Fruit fly (Drosophila melanogaster): ENCODE results near the gene Sec61gamma.

Gene Sec61gamma

dm6 chrX:19683040-19683875 is 40.1 kb downstream of the Sec61gamma start, which contains the start of the genes dome and Ubqn (continued):
- TF ChIP-seq CG11504 (tag; optimal IDR thresholded peaks at IDR 0.05) (no peak), Hand (GFP tag; optimal IDR thresholded peaks at IDR 0.05) (peak; percentile 30), CG17912 (GFP tag; optimal IDR thresholded peaks at IDR 0.05) (no peak), CG7786 (GFP tag; optimal IDR thresholded peaks at IDR 0.05) (no peak), bbx (GFP tag; IDR thresholded peaks at IDR 0.05; ENCODE audit: partially characterized antibody) (peak; percentile 82), CG12155 (GFP tag; optimal IDR thresholded peaks at IDR 0.05) (peak; percentile 78), mld (GFP tag; IDR thresholded peaks at IDR 0.05; ENCODE audit: partially characterized antibody) (peak; percentile 68; the same call in 2 of the 3 replicates), CG1832 (GFP tag; optimal IDR thresholded peaks at IDR 0.05) (peak; percentile 92), CG13894 (tag; optimal IDR thresholded peaks at IDR 0.05) (peak; percentile 33), slou (GFP tag; optimal IDR thresholded peaks at IDR 0.05) (no peak), CG4424 (GFP tag; optimal IDR thresholded peaks at IDR 0.05) (peak; percentile 24), tna (GFP tag; IDR thresholded peaks at IDR 0.05; ENCODE audit: partially characterized antibody) (peak; percentile 88; the same call in 1 of the 2 replicates), Camta (GFP tag; optimal IDR thresholded peaks at IDR 0.05) (peak; percentile 4), CG32532 (GFP tag; IDR thresholded peaks at IDR 0.05) (peak; percentile 60; the same call in 1 of the 2 replicates), CG10654 (GFP tag; optimal IDR thresholded peaks at IDR 0.05) (no peak), amos (GFP tag; IDR thresholded peaks at IDR 0.05; ENCODE audit: partially characterized antibody) (peak; percentile 86), ara (GFP tag; IDR thresholded peaks at IDR 0.05) (no peak), CG18262 (tag; optimal IDR thresholded peaks at IDR 0.05) (peak; percentile 14), PHDP (tag; optimal IDR thresholded peaks at IDR 0.05) (no peak), CG10565 (GFP tag; optimal IDR thresholded peaks at IDR 0.05) (no peak), CG5953 (GFP tag; IDR thresholded peaks at IDR 0.05) (no peak), scrt (GFP tag; optimal IDR thresholded peaks at IDR 0.05) (peak; percentile 18), knrl (GFP tag; IDR thresholded peaks at IDR 0.05; ENCODE audit: partially characterized antibody) (peak; percentile 93), CG2120 (GFP tag; optimal IDR thresholded peaks at IDR 0.05) (peak; percentile 39), pfk (GFP tag; optimal IDR thresholded peaks at IDR 0.05) (no peak), pum (GFP tag; optimal IDR thresholded peaks at IDR 0.05) (no peak), btn (GFP tag; optimal IDR thresholded peaks at IDR 0.05) (no peak), dpn (GFP tag; optimal IDR thresholded peaks at IDR 0.05) (peak in 1 of 2 experiments; percentile 30), CG14710 (tag; optimal IDR thresholded peaks at IDR 0.05) (peak; percentile 76), CG2116 (GFP tag; optimal IDR thresholded peaks at IDR 0.05) (peak; percentile 93), Abd-B (GFP tag; optimal IDR thresholded peaks at IDR 0.05) (no peak), Med (GFP tag) (peak; percentile 77), ap (GFP tag; IDR thresholded peaks at IDR 0.05) (no peak), exex (tag; optimal IDR thresholded peaks at IDR 0.05) (no peak), Hmr (GFP tag; optimal IDR thresholded peaks at IDR 0.05) (peak; percentile 22), sens (GFP tag) (peak; percentile 72), CG34224 (GFP tag; IDR thresholded peaks at IDR 0.05; ENCODE audit: partially characterized antibody) (peak; percentile 84), fd96Cb (tag; optimal IDR thresholded peaks at IDR 0.05) (no peak), CG8281 (tag; optimal IDR thresholded peaks at IDR 0.05) (no peak), GATAe (GFP tag; conservative IDR thresholded peaks at IDR 0.05) (no peak), CG13624 (GFP tag; optimal IDR thresholded peaks at IDR 0.05) (peak; percentile 56), CG12942 (GFP tag; optimal IDR thresholded peaks at IDR 0.05) (no peak), aop (GFP tag; IDR thresholded peaks at IDR 0.05) (no peak), Eip74EF (GFP tag; optimal IDR thresholded peaks at IDR 0.05) (no peak), Sox102F (GFP tag; optimal IDR thresholded peaks at IDR 0.05) (no peak), CG14860 (GFP tag; IDR thresholded peaks at IDR 0.05; ENCODE audit: partially characterized antibody) (peak; percentile 95), Sin3A (optimal IDR thresholded peaks at IDR 0.05) (peak; percentile 100), CG13296 (GFP tag; optimal IDR thresholded peaks at IDR 0.05) (peak; percentile 23)

Data from whole organism, embryonic.